Worm (Caenorhabditis elegans): Measurements from ENCODE around the gene tcc-1.

DNA sequence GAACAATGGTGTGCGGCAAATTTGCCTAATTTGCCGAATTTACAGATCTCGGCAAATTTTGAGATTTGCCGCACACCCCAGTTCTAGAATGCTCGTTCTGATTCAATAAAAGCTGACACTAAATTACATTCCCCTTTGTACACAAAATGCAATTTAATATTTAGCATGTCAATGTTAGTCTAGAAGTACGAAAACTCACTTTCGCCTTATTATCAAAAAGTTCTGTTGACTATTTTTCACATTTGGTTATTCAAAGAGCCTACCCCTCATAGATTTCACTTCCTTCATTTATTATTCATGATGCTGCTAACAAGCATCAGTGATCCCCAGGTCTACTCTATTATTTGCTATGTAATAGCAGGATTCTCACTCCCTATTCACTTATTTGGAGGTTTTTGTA is 37.2 kb downstream of the tcc-1 start, which contains the start of gene srh-298:
- TF ChIP-seq skn-1 (tag; optimal IDR thresholded peaks at IDR 0.05) = no peak
- TF ChIP-seq snpc-4 (tag; optimal IDR thresholded peaks at IDR 0.05) = no peak
- no peak for TF ChIP-seq fkh-10 (GFP tag; optimal IDR thresholded peaks at IDR 0.05)
- no peak for TF ChIP-seq nhr-237 (tag; optimal IDR thresholded peaks at IDR 0.05)
- TF ChIP-seq egl-27 (tag; optimal IDR thresholded peaks at IDR 0.05) = no peak
- TF ChIP-seq zip-4 (GFP tag; optimal IDR thresholded peaks at IDR 0.05) = no peak
- TF ChIP-seq nhr-85 (tag) = no peak

Data from whole organism, L1 larva.